Worm (Caenorhabditis elegans): ENCODE results near the gene D1044.1.
A peak's percentile ranks its signal among the peaks of the same experiment; 100 is the strongest.

D1044.1 gene

ce11 chrIII:5557246-5557819 lies 13.2 kb downstream of the D1044.1 start, which contains the start of gene rpc-2 (continued):
- TF ChIP-seq ztf-22 (GFP tag; optimal IDR thresholded peaks at IDR 0.05) (no peak), snpc-1.1 (tag; optimal IDR thresholded peaks at IDR 0.05; ENCODE audit: insufficient read depth) (no peak), rec-8 (tag; optimal IDR thresholded peaks at IDR 0.05) (peak in 1 of 2 experiments; percentile 24), hlh-12 (tag; optimal IDR thresholded peaks at IDR 0.05) (no peak), efl-1 (GFP tag; optimal IDR thresholded peaks at IDR 0.05) (no peak), let-607 (tag; optimal IDR thresholded peaks at IDR 0.05) (no peak), tbx-9 (tag; optimal IDR thresholded peaks at IDR 0.05; ENCODE audit: borderline replicate concordance) (no peak), B0336.3 (GFP tag; IDR thresholded peaks at IDR 0.05) (peak; percentile 63; the same call in 1 of the 2 replicates), mel-28 (tag; optimal IDR thresholded peaks at IDR 0.05; ENCODE audit: borderline replicate concordance) (no peak), pbrm-1 (GFP tag; IDR thresholded peaks at IDR 0.05) (peak; percentile 32; the same call in 1 of the 2 replicates), lin-40 (tag; optimal IDR thresholded peaks at IDR 0.05) (no peak)

- TF ChIP-seq zfh-2 (GFP tag; conservative IDR thresholded peaks at IDR 0.05) (peak; percentile 84), Y95B8A.8 (GFP tag; IDR thresholded peaks at IDR 0.05) (no peak), hmg-1.2 (GFP tag; IDR thresholded peaks at IDR 0.05) (0 out of 2 replicates have a peak, but pooled peaks have one; percentile 10), lin-26 (GFP tag; IDR thresholded peaks at IDR 0.05) (no peak), F57C9.4 (tag; optimal IDR thresholded peaks at IDR 0.05) (no peak)
Measured at ce11 chrIII:5563680-5564079, 19.6 kb downstream of the D1044.1 start.

- TF ChIP-seq nfya-1 (tag; optimal IDR thresholded peaks at IDR 0.05; ENCODE audit: borderline replicate concordance, insufficient read depth) (no peak), xnd-1 (tag; optimal IDR thresholded peaks at IDR 0.05) (no peak)
Measured at ce11 chrIII:5564325-5564724, 20.2 kb downstream of the D1044.1 start.

ce11 chrIII:5564799-5565198 lies 20.7 kb downstream of the D1044.1 start, which contains the start of gene mlc-3:
TSS of gene mlc-3 (plus strand) at chrIII:5565025.
- TF ChIP-seq mxl-1 (tag; optimal IDR thresholded peaks at IDR 0.05): no peak
- 0 out of 2 replicates have a peak, but pooled peaks have one; percentile 69 for TF ChIP-seq ztf-28 (GFP tag; IDR thresholded peaks at IDR 0.05)
- no peak for TF ChIP-seq cebp-1 (GFP tag; IDR thresholded peaks at IDR 0.05)
- TF ChIP-seq cebp-1 (tag; optimal IDR thresholded peaks at IDR 0.05): peak; percentile 15
- TF ChIP-seq zfh-2 (GFP tag; conservative IDR thresholded peaks at IDR 0.05): peak; percentile 64
- 0 out of 2 replicates have a peak, but pooled peaks have one; percentile 46 for TF ChIP-seq Y53G8AR.9 (GFP tag; conservative IDR thresholded peaks at IDR 0.05)
- no peak for TF ChIP-seq let-607 (tag; optimal IDR thresholded peaks at IDR 0.05)
- TF ChIP-seq him-1 (tag; optimal IDR thresholded peaks at IDR 0.05): peak; percentile 47

- TF ChIP-seq snpc-3.4 (tag; optimal IDR thresholded peaks at IDR 0.05) (no peak), B0035.1 (tag; optimal IDR thresholded peaks at IDR 0.05) (no peak), ceh-27 (GFP tag; optimal IDR thresholded peaks at IDR 0.05) (peak; percentile 2), sdz-38 (tag; optimal IDR thresholded peaks at IDR 0.05) (no peak)
Measured at ce11 chrIII:5565699-5566098, 21.6 kb downstream of the D1044.1 start.

ce11 chrIII:5566496-5566895 lies 22.4 kb downstream of the D1044.1 start:
- no peak for TF ChIP-seq D2030.7 (GFP tag; IDR thresholded peaks at IDR 0.05)
- no peak for TF ChIP-seq F22D6.2 (tag; optimal IDR thresholded peaks at IDR 0.05)
- TF ChIP-seq B0261.1 (tag; optimal IDR thresholded peaks at IDR 0.05): no peak
- no peak for TF ChIP-seq mel-28 (tag; optimal IDR thresholded peaks at IDR 0.05; ENCODE audit: borderline replicate concordance)
- no peak for TF ChIP-seq ztf-18 (tag; optimal IDR thresholded peaks at IDR 0.05)
- no peak for TF ChIP-seq sea-2 (GFP tag; IDR thresholded peaks at IDR 0.05)
- no peak for TF ChIP-seq ccch-3 (GFP tag; optimal IDR thresholded peaks at IDR 0.05)
- no peak for TF ChIP-seq F57C9.4 (tag; optimal IDR thresholded peaks at IDR 0.05)
- no peak for TF ChIP-seq lin-35 (GFP tag; optimal IDR thresholded peaks at IDR 0.05)
- no peak for TF ChIP-seq aptf-2 (GFP tag; conservative IDR thresholded peaks at IDR 0.05)
- TF ChIP-seq B0019.2 (GFP tag; conservative IDR thresholded peaks at IDR 0.05): no peak
- TF ChIP-seq ZK185.1 (tag; optimal IDR thresholded peaks at IDR 0.05; ENCODE audit: poor library complexity, severe bottlenecking): no peak
- TF ChIP-seq ceh-79 (tag; optimal IDR thresholded peaks at IDR 0.05): no peak

All from whole organism, young adult.